Worm (Caenorhabditis elegans) whole organism, mixed stage, embryonic: ENCODE results near the gene piga-1.

ENCODE experiments used
- ces-1 ChIP-seq: fragments of 150-350 bp; optimal IDR thresholded peaks from 2 replicates; lab custom pipeline; 2014; ENCODE audit warnings: missing biosample characterization, missing genetic modification reagents, missing genetic modification characterization
- nhr-237 ChIP-seq: fragments of 150-350 bp; optimal IDR thresholded peaks from 2 replicates; lab custom pipeline; 2014; ENCODE audit warnings: missing biosample characterization, missing genetic modification characterization
- nhr-28 ChIP-seq: fragments of 150-350 bp; optimal IDR thresholded peaks from 2 replicates; lab custom pipeline; 2014; ENCODE audit warnings: missing biosample characterization, missing genetic modification characterization
- nhr-76 ChIP-seq: sonication (generic microtip); optimal IDR thresholded peaks from 2 replicates; lab custom pipeline; 2017; ENCODE audit warnings: missing biosample characterization, missing genetic modification characterization

- TF ChIP-seq ces-1 (no peak), nhr-76 (tag; lab: Kevin White, UChicago) (no peak), nhr-237 (tag; lab: Kevin White, UChicago) (no peak), nhr-28 (no peak)
Observed at ce11 chrII:8679799-8680198, 18.3 kb upstream of the piga-1 start.
